Fruit fly (Drosophila melanogaster): ENCODE measurements around the gene Fuca.
A peak's percentile ranks its signal among the peaks of the same experiment; 100 is the strongest.

Fuca gene

DNA sequence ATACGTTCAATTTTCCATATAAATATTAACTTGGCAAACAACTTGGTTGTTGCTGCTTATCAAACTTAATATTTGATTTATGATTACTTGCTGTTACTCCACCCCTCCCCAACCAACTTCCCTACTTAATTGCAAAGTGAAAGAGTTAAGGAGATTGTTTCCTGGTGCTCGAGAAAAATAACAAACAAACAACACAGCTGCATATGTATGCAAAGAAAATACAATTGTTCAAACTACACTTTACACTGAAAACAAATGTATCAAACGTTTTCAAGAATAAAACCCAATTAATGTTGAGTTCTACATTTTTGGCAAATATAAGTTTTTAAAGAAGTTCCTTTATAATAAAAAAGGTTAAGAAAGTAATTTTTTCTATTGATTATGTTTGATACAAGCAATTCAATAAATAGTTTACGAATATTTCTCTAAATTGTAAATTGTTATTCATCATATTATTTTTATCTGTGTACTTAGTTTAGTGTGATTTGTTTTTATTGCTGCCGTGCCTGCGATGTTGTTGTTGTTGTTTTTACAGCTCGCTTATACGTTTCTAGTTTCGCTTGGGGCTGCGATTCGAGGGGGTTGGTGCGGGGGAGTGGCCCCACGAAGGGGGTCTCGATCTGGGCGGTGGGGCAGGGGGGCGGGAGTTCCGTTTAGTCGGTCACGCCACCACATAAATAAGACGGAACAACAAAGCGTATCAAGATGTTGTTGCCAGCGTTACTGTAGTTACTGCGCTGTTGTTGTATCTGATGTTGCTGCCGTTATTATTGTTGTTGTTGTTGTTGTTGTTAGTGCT lies 33.3 kb upstream of the Fuca start (continued):
- TF ChIP-seq CG17328 (GFP tag; IDR thresholded peaks at IDR 0.05) = peak; percentile 45
- TF ChIP-seq hkb (optimal IDR thresholded peaks at IDR 0.05) = no peak
- 0 out of 2 replicates have a peak, but pooled peaks have one; percentile 28 for TF ChIP-seq hkb (GFP tag; IDR thresholded peaks at IDR 0.05)
- peak; percentile 25; the same call in 1 of the 2 replicates for TF ChIP-seq hbn (GFP tag; IDR thresholded peaks at IDR 0.05; ENCODE audit: partially characterized antibody)
- TF ChIP-seq rib (GFP tag; IDR thresholded peaks at IDR 0.05) = peak; percentile 55; the same call in 1 of the 2 replicates
- TF ChIP-seq CG31441 (GFP tag; IDR thresholded peaks at IDR 0.05) = peak; percentile 90
- peak; percentile 59 for TF ChIP-seq CG11398 (GFP tag; optimal IDR thresholded peaks at IDR 0.05)
- no peak for TF ChIP-seq tup (GFP tag; optimal IDR thresholded peaks at IDR 0.05)
- TF ChIP-seq Stat92E (GFP tag; optimal IDR thresholded peaks at IDR 0.05) = no peak
- TF ChIP-seq Dek (tag; optimal IDR thresholded peaks at IDR 0.05) = peak; percentile 64
- no peak; the same call in 1 of the 2 replicates for TF ChIP-seq Adf1 (GFP tag; IDR thresholded peaks at IDR 0.05)
- TF ChIP-seq CkIIα-i1 (GFP tag; IDR thresholded peaks at IDR 0.05) = no peak
- TF ChIP-seq Awh (GFP tag; IDR thresholded peaks at IDR 0.05) = no peak
- peak; percentile 72 for TF ChIP-seq slbo (GFP tag; IDR thresholded peaks at IDR 0.05)
- TF ChIP-seq pfk (GFP tag; optimal IDR thresholded peaks at IDR 0.05) = no peak
- TF ChIP-seq CG43689 (GFP tag; IDR thresholded peaks at IDR 0.05) = no peak
- 0 out of 3 replicates have a peak, but pooled peaks have one; percentile 24 for TF ChIP-seq Opbp (GFP tag; IDR thresholded peaks at IDR 0.05; ENCODE audit: partially characterized antibody)
- no peak for TF ChIP-seq CG7271 (tag; optimal IDR thresholded peaks at IDR 0.05)
- TF ChIP-seq bab2 (GFP tag; optimal IDR thresholded peaks at IDR 0.05) = peak; percentile 62
- TF ChIP-seq Drgx (GFP tag; IDR thresholded peaks at IDR 0.05) = peak; percentile 52; the same call in 1 of the 2 replicates
- TF ChIP-seq CG16815 (GFP tag; optimal IDR thresholded peaks at IDR 0.05) = peak; percentile 56
- TF ChIP-seq CG2116 (GFP tag; optimal IDR thresholded peaks at IDR 0.05) = peak; percentile 35
- no peak for TF ChIP-seq luna (GFP tag; optimal IDR thresholded peaks at IDR 0.05)
- peak; percentile 32 for TF ChIP-seq scrt (GFP tag; optimal IDR thresholded peaks at IDR 0.05)
- TF ChIP-seq CG13123 (GFP tag; optimal IDR thresholded peaks at IDR 0.05) = peak; percentile 27
- TF ChIP-seq CG17385 (GFP tag; optimal IDR thresholded peaks at IDR 0.05) = peak; percentile 69
- no peak for TF ChIP-seq D (optimal IDR thresholded peaks at IDR 0.05)
- TF ChIP-seq D (GFP tag; optimal IDR thresholded peaks at IDR 0.05) = peak; percentile 71
- no peak for TF ChIP-seq GATAe (GFP tag; conservative IDR thresholded peaks at IDR 0.05)
- no peak for TF ChIP-seq CG10959 (GFP tag; IDR thresholded peaks at IDR 0.05)
- TF ChIP-seq Xbp1 (GFP tag; optimal IDR thresholded peaks at IDR 0.05) = peak; percentile 63
- peak; percentile 61 for TF ChIP-seq CG12769 (tag; optimal IDR thresholded peaks at IDR 0.05)
- peak; percentile 70 for TF ChIP-seq CG2120 (GFP tag; optimal IDR thresholded peaks at IDR 0.05)
- TF ChIP-seq CG18011 (GFP tag; optimal IDR thresholded peaks at IDR 0.05) = no peak
- peak; percentile 62; the same call in 1 of the 2 replicates for TF ChIP-seq ranshi (GFP tag; IDR thresholded peaks at IDR 0.05)
- no peak for TF ChIP-seq Ets65A (GFP tag)
- no peak for TF ChIP-seq NFAT (GFP tag; IDR thresholded peaks at IDR 0.05)
- peak; percentile 38 for TF ChIP-seq ATbp (GFP tag; optimal IDR thresholded peaks at IDR 0.05)
- peak; percentile 36 for TF ChIP-seq Mes4 (GFP tag; optimal IDR thresholded peaks at IDR 0.05)
- TF ChIP-seq ind (GFP tag; optimal IDR thresholded peaks at IDR 0.05) = peak; percentile 48
- peak; percentile 52 for TF ChIP-seq CG10462 (GFP tag; optimal IDR thresholded peaks at IDR 0.05)
- TF ChIP-seq bigmax (GFP tag; optimal IDR thresholded peaks at IDR 0.05) = no peak
- no peak for TF ChIP-seq ftz-f1 (GFP tag; optimal IDR thresholded peaks at IDR 0.05)
- TF ChIP-seq CG17912 (GFP tag; optimal IDR thresholded peaks at IDR 0.05) = no peak
- TF ChIP-seq Spps (tag; optimal IDR thresholded peaks at IDR 0.05) = peak; percentile 46
- no peak for TF ChIP-seq Antp (GFP tag; optimal IDR thresholded peaks at IDR 0.05)
- no peak for TF ChIP-seq pita (GFP tag; optimal IDR thresholded peaks at IDR 0.05)
- no peak; the same call in 1 of the 3 replicates for TF ChIP-seq croc (GFP tag; conservative IDR thresholded peaks at IDR 0.05)
- TF ChIP-seq sug (tag; optimal IDR thresholded peaks at IDR 0.05) = peak; percentile 76
- TF ChIP-seq CG6654 (GFP tag; optimal IDR thresholded peaks at IDR 0.05) = no peak
